Comparison of ENCODE assay signal across 1 fruit fly cellular context in the genomic region with DNA sequence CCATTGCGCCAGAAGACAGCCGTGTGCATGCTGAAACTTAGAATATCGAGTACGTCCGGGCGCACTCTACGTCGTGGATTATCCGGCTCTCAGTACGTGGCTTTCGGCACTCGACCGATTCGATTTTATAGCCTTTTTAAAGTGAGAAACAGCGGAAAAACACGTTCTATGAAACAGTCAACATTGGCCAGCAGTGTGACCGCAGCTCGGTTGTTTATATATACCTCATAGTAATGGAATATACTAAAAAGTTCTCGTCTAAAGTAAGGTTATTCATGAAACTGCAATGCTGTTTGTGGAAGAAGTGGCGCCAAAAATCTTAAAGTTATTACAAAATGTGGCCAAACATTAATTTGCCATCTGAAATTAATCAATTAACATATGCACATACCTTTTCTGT.
TF ChIP-seq lines count a peak whose summit lies in the region.

No protein-coding gene starts in this region.

TF ChIP-seq in whole organism, embryonic, 481 proteins besides CTCF, POLR2A, EP300 and RAD21 (continued from another document):
- TF ChIP-seq Neu2 (GFP tag; optimal IDR thresholded peaks at IDR 0.05; lab: Kevin White, UChicago; ENCODE audit: borderline replicate concordance): no peak
- TF ChIP-seq Nf-YC (tag; optimal IDR thresholded peaks at IDR 0.05; lab: Kevin White, UChicago): peak; percentile 7
- no peak for TF ChIP-seq Lim3 (GFP tag; IDR thresholded peaks at IDR 0.05; lab: Robert Waterston, UW)
- TF ChIP-seq Opbp (GFP tag; IDR thresholded peaks at IDR 0.05; lab: Robert Waterston, UW; ENCODE audit: partially characterized antibody): no peak
- TF ChIP-seq sens-2 (GFP tag; IDR thresholded peaks at IDR 0.05; lab: Robert Waterston, UW): no peak
- no peak; the same call in 1 of the 2 replicates for TF ChIP-seq lmd (GFP tag; IDR thresholded peaks at IDR 0.05; lab: Robert Waterston, UW)
- TF ChIP-seq CG3726 (GFP tag; IDR thresholded peaks at IDR 0.05; lab: Robert Waterston, UW): no peak
- no peak for TF ChIP-seq ERR (GFP tag; optimal IDR thresholded peaks at IDR 0.05; lab: Kevin White, UChicago)
- no peak for TF ChIP-seq Rx (GFP tag; IDR thresholded peaks at IDR 0.05; lab: Robert Waterston, UW)
- TF ChIP-seq row (GFP tag; IDR thresholded peaks at IDR 0.05; lab: Robert Waterston, UW): peak; percentile 57
- no peak for TF ChIP-seq Atf3 (GFP tag; optimal IDR thresholded peaks at IDR 0.05; lab: Kevin White, UChicago)
- no peak for TF ChIP-seq CG5953 (GFP tag; IDR thresholded peaks at IDR 0.05; lab: Robert Waterston, UW)
- no peak for TF ChIP-seq Fer1 (GFP tag; optimal IDR thresholded peaks at IDR 0.05; lab: Kevin White, UChicago)
- no peak for TF ChIP-seq CG11723 (GFP tag; optimal IDR thresholded peaks at IDR 0.05; lab: Kevin White, UChicago)
- TF ChIP-seq B-H1 (GFP tag; IDR thresholded peaks at IDR 0.05; lab: Robert Waterston, UW): no peak
- TF ChIP-seq bab2 (GFP tag; optimal IDR thresholded peaks at IDR 0.05; lab: Kevin White, UChicago): no peak
- TF ChIP-seq vnd (GFP tag; IDR thresholded peaks at IDR 0.05; lab: Robert Waterston, UW; ENCODE audit: partially characterized antibody): no peak
- TF ChIP-seq dimm (GFP tag; IDR thresholded peaks at IDR 0.05; lab: Robert Waterston, UW): no peak
- TF ChIP-seq CkIIα-i1 (GFP tag; IDR thresholded peaks at IDR 0.05; lab: Robert Waterston, UW): no peak
- no peak for TF ChIP-seq dmrt11E (tag; optimal IDR thresholded peaks at IDR 0.05; lab: Kevin White, UChicago)
- no peak for TF ChIP-seq D19A (tag; optimal IDR thresholded peaks at IDR 0.05; lab: Kevin White, UChicago)
- TF ChIP-seq grn (GFP tag; optimal IDR thresholded peaks at IDR 0.05; lab: Kevin White, UChicago): no peak
- peak; percentile 20; the same call in 1 of the 2 replicates for TF ChIP-seq E2f1 (GFP tag; IDR thresholded peaks at IDR 0.05; lab: Robert Waterston, UW)
- TF ChIP-seq Sry-β (GFP tag; optimal IDR thresholded peaks at IDR 0.05; lab: Kevin White, UChicago): peak; percentile 14
- no peak for TF ChIP-seq chn (GFP tag; optimal IDR thresholded peaks at IDR 0.05; lab: Kevin White, UChicago)
- TF ChIP-seq TFAM (GFP tag; optimal IDR thresholded peaks at IDR 0.05; lab: Kevin White, UChicago): no peak
- TF ChIP-seq lilli (GFP tag; optimal IDR thresholded peaks at IDR 0.05; lab: Kevin White, UChicago): peak; percentile 16
- no peak for TF ChIP-seq ato (GFP tag; IDR thresholded peaks at IDR 0.05; lab: Robert Waterston, UW; ENCODE audit: partially characterized antibody)
- no peak for TF ChIP-seq cwo (GFP tag; optimal IDR thresholded peaks at IDR 0.05; lab: Kevin White, UChicago)
- TF ChIP-seq HLHmδ (GFP tag; optimal IDR thresholded peaks at IDR 0.05; lab: Kevin White, UChicago): no peak
- no peak for TF ChIP-seq al (GFP tag; IDR thresholded peaks at IDR 0.05; lab: Robert Waterston, UW)
- no peak for TF ChIP-seq ci (GFP tag; IDR thresholded peaks at IDR 0.05; lab: Robert Waterston, UW)
- TF ChIP-seq CG13296 (GFP tag; optimal IDR thresholded peaks at IDR 0.05; lab: Kevin White, UChicago): no peak
- TF ChIP-seq CG33213 (GFP tag; optimal IDR thresholded peaks at IDR 0.05; lab: Kevin White, UChicago): no peak
- TF ChIP-seq Deaf1 (tag; optimal IDR thresholded peaks at IDR 0.05; lab: Kevin White, UChicago): no peak
- TF ChIP-seq Fer3 (tag; optimal IDR thresholded peaks at IDR 0.05; lab: Kevin White, UChicago): no peak
- no peak for TF ChIP-seq usp (GFP tag; optimal IDR thresholded peaks at IDR 0.05; lab: Kevin White, UChicago)
- no peak for TF ChIP-seq CG6654 (GFP tag; optimal IDR thresholded peaks at IDR 0.05; lab: Kevin White, UChicago)
- TF ChIP-seq Rfx (GFP tag; IDR thresholded peaks at IDR 0.05; lab: Robert Waterston, UW): no peak; the same call in 1 of the 2 replicates
- peak; percentile 88 for TF ChIP-seq gfzf (GFP tag; optimal IDR thresholded peaks at IDR 0.05; lab: Kevin White, UChicago)
- peak; percentile 82 for TF ChIP-seq CG9797 (GFP tag; optimal IDR thresholded peaks at IDR 0.05; lab: Kevin White, UChicago)
- TF ChIP-seq Ets65A (GFP tag; lab: Kevin White, UChicago): peak; percentile 80
- TF ChIP-seq Ravus (GFP tag; IDR thresholded peaks at IDR 0.05; lab: Robert Waterston, UW): no peak
- no peak for TF ChIP-seq hbn (GFP tag; IDR thresholded peaks at IDR 0.05; lab: Robert Waterston, UW; ENCODE audit: partially characterized antibody)
- no peak for TF ChIP-seq CG16779 (GFP tag; IDR thresholded peaks at IDR 0.05; lab: Robert Waterston, UW)
- TF ChIP-seq zen (tag; optimal IDR thresholded peaks at IDR 0.05; lab: Kevin White, UChicago): peak; percentile 20
- no peak for TF ChIP-seq H15 (GFP tag; IDR thresholded peaks at IDR 0.05; lab: Robert Waterston, UW)
- TF ChIP-seq wek (GFP tag; optimal IDR thresholded peaks at IDR 0.05; lab: Kevin White, UChicago): peak; percentile 76
- no peak for TF ChIP-seq toy (GFP tag; IDR thresholded peaks at IDR 0.05; lab: Robert Waterston, UW)
- TF ChIP-seq CG1647 (GFP tag; optimal IDR thresholded peaks at IDR 0.05; lab: Kevin White, UChicago): no peak
- TF ChIP-seq HLH4C (GFP tag; IDR thresholded peaks at IDR 0.05; lab: Robert Waterston, UW; ENCODE audit: partially characterized antibody): no peak
- peak; percentile 7; the same call in 1 of the 3 replicates for TF ChIP-seq CG34422 (GFP tag; IDR thresholded peaks at IDR 0.05; lab: Robert Waterston, UW)
- peak; percentile 34 for TF ChIP-seq BEAF-32 (GFP tag; optimal IDR thresholded peaks at IDR 0.05; lab: Kevin White, UChicago)
- TF ChIP-seq Asciz (GFP tag; optimal IDR thresholded peaks at IDR 0.05; lab: Kevin White, UChicago): no peak
- TF ChIP-seq dm (GFP tag; optimal IDR thresholded peaks at IDR 0.05; lab: Kevin White, UChicago): peak; percentile 27
- TF ChIP-seq cas (GFP tag; IDR thresholded peaks at IDR 0.05; lab: Robert Waterston, UW): no peak
- TF ChIP-seq Atf-2 (GFP tag; optimal IDR thresholded peaks at IDR 0.05; lab: Kevin White, UChicago): no peak
- no peak for TF ChIP-seq exex (tag; optimal IDR thresholded peaks at IDR 0.05; lab: Kevin White, UChicago)
- no peak for TF ChIP-seq Sin3A (optimal IDR thresholded peaks at IDR 0.05; lab: Kevin White, UChicago)
- no peak for TF ChIP-seq CG2199 (GFP tag; IDR thresholded peaks at IDR 0.05; lab: Robert Waterston, UW)
- TF ChIP-seq Pdp1 (GFP tag; optimal IDR thresholded peaks at IDR 0.05; lab: Kevin White, UChicago): peak in 1 of 2 experiments; percentile 15
- TF ChIP-seq pzg (GFP tag; optimal IDR thresholded peaks at IDR 0.05; lab: Kevin White, UChicago): peak; percentile 74
- TF ChIP-seq sim (GFP tag; IDR thresholded peaks at IDR 0.05; lab: Robert Waterston, UW): no peak
- no peak for TF ChIP-seq tx (GFP tag; optimal IDR thresholded peaks at IDR 0.05; lab: Kevin White, UChicago)
- no peak for TF ChIP-seq CrebB (tag; optimal IDR thresholded peaks at IDR 0.05; lab: Kevin White, UChicago)
- peak; percentile 45 for TF ChIP-seq CG14710 (tag; optimal IDR thresholded peaks at IDR 0.05; lab: Kevin White, UChicago)
- TF ChIP-seq sqz (GFP tag; optimal IDR thresholded peaks at IDR 0.05; lab: Kevin White, UChicago): no peak
- TF ChIP-seq amos (GFP tag; IDR thresholded peaks at IDR 0.05; lab: Robert Waterston, UW; ENCODE audit: partially characterized antibody): no peak
- TF ChIP-seq p53 (GFP tag; optimal IDR thresholded peaks at IDR 0.05; lab: Kevin White, UChicago): no peak
- TF ChIP-seq CG8281 (tag; optimal IDR thresholded peaks at IDR 0.05; lab: Kevin White, UChicago): no peak
- no peak for TF ChIP-seq Hr3 (GFP tag; optimal IDR thresholded peaks at IDR 0.05; lab: Kevin White, UChicago)
- TF ChIP-seq Camta (GFP tag; optimal IDR thresholded peaks at IDR 0.05; lab: Kevin White, UChicago): no peak
- peak; percentile 1 for TF ChIP-seq BtbVII (GFP tag; optimal IDR thresholded peaks at IDR 0.05; lab: Kevin White, UChicago)
- no peak for TF ChIP-seq ken (GFP tag; IDR thresholded peaks at IDR 0.05; lab: Robert Waterston, UW)
- TF ChIP-seq Gug (GFP tag; IDR thresholded peaks at IDR 0.05; lab: Robert Waterston, UW): no peak
- no peak for TF ChIP-seq CG7372 (GFP tag; IDR thresholded peaks at IDR 0.05; lab: Robert Waterston, UW)
- 0 out of 4 replicates have a peak, but pooled peaks have one; percentile 23 for TF ChIP-seq Dll (GFP tag; IDR thresholded peaks at IDR 0.05; lab: Robert Waterston, UW; ENCODE audit: partially characterized antibody)
- no peak for TF ChIP-seq crc (GFP tag; optimal IDR thresholded peaks at IDR 0.05; lab: Kevin White, UChicago)
- TF ChIP-seq gcm2 (GFP tag; optimal IDR thresholded peaks at IDR 0.05; lab: Kevin White, UChicago): no peak
- no peak for TF ChIP-seq Hand (GFP tag; optimal IDR thresholded peaks at IDR 0.05; lab: Kevin White, UChicago)
- peak; percentile 66 for TF ChIP-seq CG1603 (tag; optimal IDR thresholded peaks at IDR 0.05; lab: Kevin White, UChicago)
- no peak for TF ChIP-seq knrl (GFP tag; IDR thresholded peaks at IDR 0.05; lab: Robert Waterston, UW; ENCODE audit: partially characterized antibody)
